Fruit fly (Drosophila melanogaster): ENCODE results near the gene gammaSnap2.

gammaSnap2 gene

DNA sequence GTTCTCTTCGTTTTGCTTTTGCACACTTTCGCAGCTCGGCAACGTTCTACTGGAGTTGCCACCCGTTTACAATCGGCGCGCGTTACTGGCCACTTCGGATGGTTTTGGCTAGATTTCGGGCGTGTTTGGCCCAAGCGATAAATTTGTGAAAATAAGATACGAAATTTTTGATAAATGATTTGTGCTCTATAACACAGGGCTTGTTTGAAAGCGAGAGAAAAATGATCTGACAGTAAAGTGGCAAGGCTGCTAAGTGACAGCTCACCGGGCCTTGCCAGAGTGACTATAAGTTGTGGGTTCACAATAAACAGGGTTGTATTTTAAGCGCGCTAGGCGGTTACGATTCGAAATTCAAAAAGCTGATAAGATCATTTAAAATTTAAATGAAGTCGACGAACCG is 11.3 kb downstream of the gammaSnap2 start, which contains the start of gene Fmr1 (continued):
- peak; percentile 40; the same call in 1 of the 2 replicates for TF ChIP-seq CG6272 (GFP tag; IDR thresholded peaks at IDR 0.05)
- TF ChIP-seq rib (GFP tag; IDR thresholded peaks at IDR 0.05), result no peak
- peak; percentile 44 for TF ChIP-seq CG10543 (GFP tag; optimal IDR thresholded peaks at IDR 0.05)
- TF ChIP-seq CG11456 (GFP tag; IDR thresholded peaks at IDR 0.05), result peak; percentile 49; the same call in 1 of the 3 replicates
- peak; percentile 19 for TF ChIP-seq CG10979 (tag; optimal IDR thresholded peaks at IDR 0.05)
- TF ChIP-seq sug (tag; optimal IDR thresholded peaks at IDR 0.05), result peak; percentile 66
- TF ChIP-seq CG17385 (GFP tag; optimal IDR thresholded peaks at IDR 0.05), result no peak
- TF ChIP-seq Dip3 (GFP tag; optimal IDR thresholded peaks at IDR 0.05), result peak; percentile 48
- peak; percentile 42 for TF ChIP-seq tx (GFP tag; optimal IDR thresholded peaks at IDR 0.05)
- TF ChIP-seq Neu2 (GFP tag; optimal IDR thresholded peaks at IDR 0.05; ENCODE audit: borderline replicate concordance), result no peak
- TF ChIP-seq Dek (tag; optimal IDR thresholded peaks at IDR 0.05), result no peak
- TF ChIP-seq wek (GFP tag; optimal IDR thresholded peaks at IDR 0.05), result no peak
- TF ChIP-seq bigmax (GFP tag; optimal IDR thresholded peaks at IDR 0.05), result peak; percentile 11
- no peak for TF ChIP-seq CG3407 (GFP tag; optimal IDR thresholded peaks at IDR 0.05)
- TF ChIP-seq BtbVII (GFP tag; optimal IDR thresholded peaks at IDR 0.05), result no peak
- peak; percentile 61 for TF ChIP-seq dm (GFP tag; optimal IDR thresholded peaks at IDR 0.05)
- TF ChIP-seq Bteb2 (GFP tag; optimal IDR thresholded peaks at IDR 0.05), result peak; percentile 54
- peak; percentile 71 for TF ChIP-seq Sry-δ (GFP tag; optimal IDR thresholded peaks at IDR 0.05)
- peak; percentile 47; the same call in 1 of the 2 replicates for TF ChIP-seq CG14441 (GFP tag; IDR thresholded peaks at IDR 0.05)
- TF ChIP-seq nau (GFP tag; optimal IDR thresholded peaks at IDR 0.05), result no peak
- no peak for TF ChIP-seq zf30C (GFP tag; optimal IDR thresholded peaks at IDR 0.05)
- no peak for TF ChIP-seq CG15073 (GFP tag; optimal IDR thresholded peaks at IDR 0.05)
- TF ChIP-seq Bdp1 (GFP tag; optimal IDR thresholded peaks at IDR 0.05), result peak; percentile 68
- TF ChIP-seq Lpt (GFP tag; optimal IDR thresholded peaks at IDR 0.05), result no peak
- TF ChIP-seq Dref (GFP tag; IDR thresholded peaks at IDR 0.05), result peak; percentile 42; the same call in 1 of the 2 replicates
- no peak for TF ChIP-seq pita (GFP tag; optimal IDR thresholded peaks at IDR 0.05)
- TF ChIP-seq Antp (GFP tag; optimal IDR thresholded peaks at IDR 0.05), result peak; percentile 81
- TF ChIP-seq CG12236 (GFP tag; optimal IDR thresholded peaks at IDR 0.05), result peak; percentile 29
- TF ChIP-seq bsh (GFP tag; optimal IDR thresholded peaks at IDR 0.05), result peak in 1 of 2 experiments; percentile 35
- TF ChIP-seq knrl (GFP tag; IDR thresholded peaks at IDR 0.05; ENCODE audit: partially characterized antibody), result peak; percentile 49; the same call in 1 of the 3 replicates
- TF ChIP-seq CG2712 (tag; optimal IDR thresholded peaks at IDR 0.05), result peak; percentile 97
- TF ChIP-seq mirr (GFP tag; optimal IDR thresholded peaks at IDR 0.05), result peak; percentile 46
- no peak for TF ChIP-seq CG34224 (GFP tag; IDR thresholded peaks at IDR 0.05; ENCODE audit: partially characterized antibody)
- TF ChIP-seq Usf (GFP tag; optimal IDR thresholded peaks at IDR 0.05), result no peak
- TF ChIP-seq CG16815 (GFP tag; optimal IDR thresholded peaks at IDR 0.05), result peak; percentile 9
- TF ChIP-seq vvl (GFP tag; IDR thresholded peaks at IDR 0.05), result no peak
- peak; percentile 12 for TF ChIP-seq ATbp (GFP tag; optimal IDR thresholded peaks at IDR 0.05)
- TF ChIP-seq CG8924 (tag; optimal IDR thresholded peaks at IDR 0.05), result peak; percentile 32
- TF ChIP-seq YL-1 (GFP tag; optimal IDR thresholded peaks at IDR 0.05), result peak; percentile 17
- no peak for TF ChIP-seq tup (GFP tag; optimal IDR thresholded peaks at IDR 0.05)
- no peak for TF ChIP-seq btn (GFP tag; optimal IDR thresholded peaks at IDR 0.05)
- no peak for TF ChIP-seq CG8281 (tag; optimal IDR thresholded peaks at IDR 0.05)
- no peak for TF ChIP-seq hb (GFP tag; IDR thresholded peaks at IDR 0.05; ENCODE audit: partially characterized antibody)
- no peak for TF ChIP-seq CG11560 (tag; IDR thresholded peaks at IDR 0.05)
- TF ChIP-seq pnt (GFP tag; optimal IDR thresholded peaks at IDR 0.05), result peak; percentile 62
- TF ChIP-seq CG1529 (GFP tag; optimal IDR thresholded peaks at IDR 0.05), result no peak
- TF ChIP-seq cas (GFP tag; IDR thresholded peaks at IDR 0.05), result no peak
- TF ChIP-seq Chrac-16 (GFP tag; optimal IDR thresholded peaks at IDR 0.05), result peak; percentile 18
- TF ChIP-seq insv (GFP tag; optimal IDR thresholded peaks at IDR 0.05), result no peak
- peak; percentile 60 for TF ChIP-seq CG9797 (GFP tag; optimal IDR thresholded peaks at IDR 0.05)
- TF ChIP-seq CG4360 (GFP tag; IDR thresholded peaks at IDR 0.05), result no peak

Measured in whole organism, embryonic.